Worm (Caenorhabditis elegans) whole organism, late embryonic: Measurements from ENCODE around the gene dgtr-1.

Experiments
- ceh-9 ChIP-seq: sonication (generic microtip); optimal IDR thresholded peaks from 2 replicates; lab custom pipeline; 2016; ENCODE audit warnings: mild to moderate bottlenecking, missing genetic modification characterization, inconsistent platforms, missing compliant biosample characterization
- elt-4 ChIP-seq: sonication (generic microtip); optimal IDR thresholded peaks from 2 replicates; lab custom pipeline; 2016; ENCODE audit warnings: missing genetic modification characterization, missing compliant biosample characterization

- TF ChIP-seq elt-4 (tag; lab: Kevin White, UChicago) (no peak), ceh-9 (tag; lab: Kevin White, UChicago) (no peak)
These were observed 18.0 kb downstream of the dgtr-1 start, which contains the start of gene dpy-11 for ce11 chrV:6514887-6515324.
